Worm (Caenorhabditis elegans): ENCODE results near the gene ccdc-47.

DNA sequence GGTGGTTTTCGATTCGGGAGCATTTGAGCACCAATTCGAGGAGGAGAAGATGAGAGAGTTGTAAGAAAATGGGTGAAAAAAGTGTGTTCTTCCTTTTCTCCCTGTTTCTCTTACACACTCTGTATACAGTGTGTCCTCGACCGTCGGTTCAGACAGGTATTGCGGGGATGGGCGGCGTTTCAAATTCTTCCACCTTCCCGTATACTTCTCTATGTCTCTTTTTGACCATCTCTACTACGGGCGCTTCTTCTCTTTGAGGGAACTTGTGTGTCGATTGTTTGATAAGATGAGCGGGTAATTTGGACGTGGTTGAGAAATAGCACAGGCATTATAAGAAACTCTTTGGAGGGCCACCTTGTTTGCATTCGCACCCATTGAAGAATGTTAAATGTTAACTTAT, 29.2 kb upstream of the ccdc-47 start:
- peak in 1 of 2 experiments; percentile 23 for TF ChIP-seq lsy-2 (tag; optimal IDR thresholded peaks at IDR 0.05)
- no peak for TF ChIP-seq aly-2 (tag; optimal IDR thresholded peaks at IDR 0.05)
- TF ChIP-seq snpc-4 (tag; optimal IDR thresholded peaks at IDR 0.05): no peak
- TF ChIP-seq nhr-11 (tag; optimal IDR thresholded peaks at IDR 0.05): no peak
- no peak for TF ChIP-seq ztf-11 (tag; optimal IDR thresholded peaks at IDR 0.05)
- TF ChIP-seq unc-39 (tag; optimal IDR thresholded peaks at IDR 0.05): no peak
- no peak for TF ChIP-seq nhr-10 (tag; optimal IDR thresholded peaks at IDR 0.05)
- TF ChIP-seq skn-1 (tag; optimal IDR thresholded peaks at IDR 0.05): no peak
- no peak for TF ChIP-seq nhr-129 (tag; optimal IDR thresholded peaks at IDR 0.05)
- TF ChIP-seq nhr-237 (tag; optimal IDR thresholded peaks at IDR 0.05): no peak
- no peak for TF ChIP-seq unc-62 (GFP tag; optimal IDR thresholded peaks at IDR 0.05)
